Worm (Caenorhabditis elegans): ENCODE data around the gene R13A5.7.

The R13A5.7 gene

DNA sequence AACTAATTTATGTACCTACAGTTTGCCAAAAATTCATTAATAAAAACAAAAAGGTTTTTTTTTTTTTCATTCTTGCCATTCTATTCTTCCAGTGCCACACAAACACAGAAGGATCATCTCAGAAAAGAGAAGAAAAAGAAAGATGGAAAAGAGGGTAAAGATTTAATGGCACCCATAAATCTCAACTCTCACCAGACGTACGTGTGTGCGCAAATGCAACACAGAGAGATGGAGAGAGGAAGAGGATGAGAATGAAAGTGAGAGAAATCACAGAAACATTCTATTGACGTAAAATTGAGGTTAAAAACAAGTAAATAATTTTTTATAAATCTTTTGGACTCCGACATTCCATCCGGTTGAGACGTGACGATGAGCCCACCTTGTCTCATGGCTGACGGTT is 25.7 kb downstream of the R13A5.7 start:
- TF ChIP-seq nhr-90 (tag; optimal IDR thresholded peaks at IDR 0.05), result no peak
- no peak for TF ChIP-seq ets-4 (GFP tag; optimal IDR thresholded peaks at IDR 0.05)
- no peak for TF ChIP-seq nhr-179 (tag; optimal IDR thresholded peaks at IDR 0.05)
- no peak for TF ChIP-seq lir-1 (GFP tag; conservative IDR thresholded peaks at IDR 0.05)
- TF ChIP-seq ztf-18 (tag; optimal IDR thresholded peaks at IDR 0.05), result no peak
- TF ChIP-seq akir-1 (GFP tag; optimal IDR thresholded peaks at IDR 0.05), result no peak
- no peak for TF ChIP-seq mes-4 (tag; optimal IDR thresholded peaks at IDR 0.05)
- TF ChIP-seq lin-40 (tag; optimal IDR thresholded peaks at IDR 0.05), result no peak
- no peak for TF ChIP-seq aptf-2 (GFP tag; conservative IDR thresholded peaks at IDR 0.05)
- no peak for TF ChIP-seq somi-1 (GFP tag; optimal IDR thresholded peaks at IDR 0.05)
- TF ChIP-seq F39B2.1 (GFP tag; IDR thresholded peaks at IDR 0.05), result no peak
- no peak for TF ChIP-seq ztf-28 (GFP tag; IDR thresholded peaks at IDR 0.05)
- no peak for TF ChIP-seq madf-8 (GFP tag; conservative IDR thresholded peaks at IDR 0.05)
- no peak for TF ChIP-seq hmg-20 (GFP tag; IDR thresholded peaks at IDR 0.05)
- no peak for TF ChIP-seq T07F8.4 (tag; optimal IDR thresholded peaks at IDR 0.05)
- TF ChIP-seq ztf-3 (GFP tag; optimal IDR thresholded peaks at IDR 0.05), result no peak
- TF ChIP-seq F37B4.10 (GFP tag; IDR thresholded peaks at IDR 0.05), result no peak
- no peak for TF ChIP-seq F10E7.11 (tag; optimal IDR thresholded peaks at IDR 0.05)
- no peak for TF ChIP-seq bed-1 (GFP tag; IDR thresholded peaks at IDR 0.05)
- TF ChIP-seq F22D6.2 (tag; optimal IDR thresholded peaks at IDR 0.05), result no peak

- TF ChIP-seq C17E4.6 (GFP tag; IDR thresholded peaks at IDR 0.05) (no peak), ztf-25 (GFP tag; IDR thresholded peaks at IDR 0.05) (no peak), T26A5.8 (tag; optimal IDR thresholded peaks at IDR 0.05) (no peak), ztf-22 (GFP tag; optimal IDR thresholded peaks at IDR 0.05) (no peak), F49E8.2 (tag; optimal IDR thresholded peaks at IDR 0.05; ENCODE audit: insufficient read depth) (no peak), nfya-2 (GFP tag; IDR thresholded peaks at IDR 0.05) (no peak), F57A8.1 (GFP tag; optimal IDR thresholded peaks at IDR 0.05) (no peak), ztf-3 (GFP tag; optimal IDR thresholded peaks at IDR 0.05) (no peak), F10E7.11 (tag; optimal IDR thresholded peaks at IDR 0.05) (no peak), gei-17 (GFP tag; optimal IDR thresholded peaks at IDR 0.05) (no peak), hrde-1 (tag; optimal IDR thresholded peaks at IDR 0.05; ENCODE audit: borderline replicate concordance) (no peak)
These were observed 27.9 kb downstream of the R13A5.7 start for ce11 chrIII:7542037-7542436.

ce11 chrIII:7536559-7536958 is 33.4 kb downstream of the R13A5.7 start, which contains the start of gene lin-39:
lin-39 (minus strand) TSS chrIII:7536632.
- TF ChIP-seq ceh-91 (GFP tag; IDR thresholded peaks at IDR 0.05), result no peak
- TF ChIP-seq Y79H2A.3 (GFP tag; conservative IDR thresholded peaks at IDR 0.05), result no peak
- no peak for TF ChIP-seq nhr-80 (tag; optimal IDR thresholded peaks at IDR 0.05)
- no peak for TF ChIP-seq xnd-1 (tag; optimal IDR thresholded peaks at IDR 0.05)
- no peak for TF ChIP-seq ets-4 (GFP tag; optimal IDR thresholded peaks at IDR 0.05)
- TF ChIP-seq cebp-1 (GFP tag; IDR thresholded peaks at IDR 0.05), result no peak
- no peak for TF ChIP-seq cebp-1 (tag; optimal IDR thresholded peaks at IDR 0.05)
- TF ChIP-seq F49E8.2 (tag; optimal IDR thresholded peaks at IDR 0.05; ENCODE audit: insufficient read depth), result no peak
- no peak for TF ChIP-seq him-1 (tag; optimal IDR thresholded peaks at IDR 0.05)

DNA sequence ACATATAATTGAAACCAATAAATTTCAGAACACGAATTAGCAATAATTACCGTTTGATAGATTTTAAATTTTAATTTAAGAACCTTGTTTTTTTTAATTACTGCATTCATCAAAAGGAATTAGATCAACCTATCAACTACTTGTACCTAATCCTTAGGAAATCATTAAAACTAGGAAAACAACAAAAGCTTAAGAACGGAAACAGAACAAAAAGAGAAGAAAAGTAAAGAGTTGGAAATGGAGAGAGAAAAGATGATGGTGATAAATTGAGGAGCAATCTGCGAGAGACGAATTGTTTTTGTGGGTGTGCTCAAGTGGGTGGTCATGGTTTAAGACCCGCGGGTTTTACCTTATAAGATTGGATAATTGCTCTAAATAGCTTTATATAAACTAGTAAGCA is 34.6 kb downstream of the R13A5.7 start:
- TF ChIP-seq die-1 (tag; optimal IDR thresholded peaks at IDR 0.05) (no peak), hlh-26 (GFP tag; conservative IDR thresholded peaks at IDR 0.05) (no peak), mel-28 (tag; optimal IDR thresholded peaks at IDR 0.05; ENCODE audit: borderline replicate concordance) (no peak), gei-17 (GFP tag; optimal IDR thresholded peaks at IDR 0.05) (no peak), dox-1 (GFP tag; IDR thresholded peaks at IDR 0.05) (no peak), lag-1 (GFP tag; IDR thresholded peaks at IDR 0.05) (no peak), ceh-79 (tag; optimal IDR thresholded peaks at IDR 0.05) (no peak), tlf-1 (GFP tag; optimal IDR thresholded peaks at IDR 0.05) (no peak), C17E4.6 (GFP tag; IDR thresholded peaks at IDR 0.05) (no peak), F52B5.7 (tag; optimal IDR thresholded peaks at IDR 0.05) (no peak), lin-54 (GFP tag; optimal IDR thresholded peaks at IDR 0.05) (no peak), egl-44 (GFP tag; IDR thresholded peaks at IDR 0.05) (no peak), attf-5 (GFP tag; optimal IDR thresholded peaks at IDR 0.05) (no peak)
